Fruit fly (Drosophila melanogaster) Kc167 (cell line): Measurements from ENCODE around the gene hob.

Source experiments
- Myc ChIP-seq: fragments of >200 bp; optimal IDR thresholded peaks from 2 replicates; lab custom pipeline; 2017; ENCODE audit warnings: missing external identifiers
- h ChIP-seq: fragments of >200 bp; optimal IDR thresholded peaks from 3 replicates; lab custom pipeline; 2018; ENCODE audit warnings: missing external identifiers
- insv ChIP-seq: fragments of >200 bp; optimal IDR thresholded peaks from 3 replicates; lab custom pipeline; 2018; ENCODE audit warnings: missing external identifiers
- psq ChIP-seq: fragments of >200 bp; optimal IDR thresholded peaks from 2 replicates; lab custom pipeline; 2017; ENCODE audit warnings: missing external identifiers

DNA sequence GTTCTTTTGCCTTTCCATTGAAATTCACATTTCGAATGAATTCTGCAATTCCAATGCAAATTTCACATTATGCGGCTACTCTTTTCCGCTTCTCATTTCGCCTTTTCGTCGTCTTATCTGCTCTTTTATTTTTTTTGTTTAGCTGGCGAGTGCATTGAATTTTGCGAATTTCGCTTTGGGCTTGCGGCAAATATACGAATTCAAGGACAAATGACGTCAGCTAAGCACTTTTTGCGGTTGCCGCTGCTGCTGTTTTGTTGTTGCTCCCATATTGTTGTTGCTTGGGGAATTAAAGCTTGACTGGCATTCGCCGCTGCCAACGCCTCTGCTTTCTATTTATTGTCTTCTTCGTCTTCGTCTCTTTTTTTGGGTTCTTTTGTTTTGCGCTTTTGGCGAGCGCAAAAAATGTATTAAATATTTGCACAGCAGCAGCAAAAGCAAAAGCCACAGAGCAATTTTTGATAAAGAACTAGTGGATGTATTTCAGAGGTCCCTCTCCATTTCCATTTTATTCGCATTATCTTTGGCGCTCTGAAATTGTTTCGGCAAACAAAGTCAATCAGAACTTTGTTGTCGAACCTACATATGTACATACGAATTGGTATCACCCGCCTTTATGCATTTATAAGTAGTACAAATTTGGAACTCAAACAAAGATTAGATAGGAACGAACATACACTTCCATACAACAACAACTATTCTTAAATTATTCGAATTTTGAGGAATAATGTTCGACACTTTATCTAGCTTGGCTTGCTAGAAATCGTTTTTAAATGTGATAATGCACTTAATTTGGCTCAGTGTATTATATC, 21.3 kb upstream of the hob start:
- TF ChIP-seq Myc, result no peak
- no peak for TF ChIP-seq insv (lab: Kevin White, UChicago)
- no peak for TF ChIP-seq h
- no peak for TF ChIP-seq psq
